Worm (Caenorhabditis elegans): ENCODE data around the gene Y62H9A.16.

The Y62H9A.16 gene

DNA sequence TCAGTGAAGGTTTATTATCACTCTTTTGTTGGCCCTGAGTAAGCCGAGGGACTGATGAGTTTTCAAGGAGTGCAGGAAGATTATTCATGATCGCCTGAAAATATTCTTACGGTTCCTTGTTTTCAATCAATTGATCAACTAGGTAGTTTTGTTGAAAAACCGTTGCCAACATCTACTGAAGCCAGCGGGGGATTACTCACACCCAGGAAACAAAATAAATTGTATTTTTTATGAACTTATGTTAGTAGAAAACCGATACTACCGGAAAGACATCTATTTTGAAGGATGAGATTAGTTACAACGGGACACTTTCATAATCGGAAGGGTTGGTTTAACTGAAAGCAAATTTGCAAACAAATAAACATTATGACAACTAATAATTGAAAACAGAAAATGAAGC, 40.0 kb upstream of the Y62H9A.16 start, which contains the start of gene Y62H9A.2:
TSS of gene Y62H9A.2 (minus strand) at position 101 of the 400 bp plus-strand sequence.
- TF ChIP-seq fkh-10 (GFP tag; optimal IDR thresholded peaks at IDR 0.05): no peak
- TF ChIP-seq npax-4 (tag; optimal IDR thresholded peaks at IDR 0.05): no peak
- no peak for TF ChIP-seq ama-1 (optimal IDR thresholded peaks at IDR 0.05)
- no peak for TF ChIP-seq sox-4 (tag; optimal IDR thresholded peaks at IDR 0.05)
- no peak for TF ChIP-seq odd-2 (tag; optimal IDR thresholded peaks at IDR 0.05)
- TF ChIP-seq rnt-1 (tag; optimal IDR thresholded peaks at IDR 0.05): no peak

DNA sequence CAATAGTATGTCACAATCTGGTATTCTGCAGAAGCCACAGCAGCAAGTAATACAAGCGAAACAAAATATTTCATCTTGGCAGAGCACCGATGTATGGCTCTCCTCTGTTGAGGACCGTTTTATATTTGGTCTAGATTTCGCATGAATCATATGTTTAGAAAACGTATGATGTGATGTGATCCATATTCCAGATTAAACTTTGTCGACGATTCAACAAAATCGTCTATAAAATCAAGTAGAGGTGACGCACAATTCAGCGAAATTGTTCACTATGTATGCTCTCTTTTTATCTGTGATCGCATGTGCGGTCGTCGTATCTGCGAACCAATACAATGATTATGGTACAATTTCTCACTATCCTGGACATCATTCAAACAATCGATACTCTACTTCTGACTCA, 38.2 kb upstream of the Y62H9A.16 start, which contains the start of the genes Y62H9A.3 and Y62H9A.4:
TSS of gene Y62H9A.3 (minus strand) at position 101 of the 400 bp plus-strand sequence.
TSS of gene Y62H9A.4 (plus strand) at position 256 of the 400 bp plus-strand sequence.
- TF ChIP-seq ceh-30 (tag; optimal IDR thresholded peaks at IDR 0.05): no peak
- TF ChIP-seq tbx-2 (tag; optimal IDR thresholded peaks at IDR 0.05): no peak
- no peak for TF ChIP-seq pros-1 (tag; optimal IDR thresholded peaks at IDR 0.05)

DNA sequence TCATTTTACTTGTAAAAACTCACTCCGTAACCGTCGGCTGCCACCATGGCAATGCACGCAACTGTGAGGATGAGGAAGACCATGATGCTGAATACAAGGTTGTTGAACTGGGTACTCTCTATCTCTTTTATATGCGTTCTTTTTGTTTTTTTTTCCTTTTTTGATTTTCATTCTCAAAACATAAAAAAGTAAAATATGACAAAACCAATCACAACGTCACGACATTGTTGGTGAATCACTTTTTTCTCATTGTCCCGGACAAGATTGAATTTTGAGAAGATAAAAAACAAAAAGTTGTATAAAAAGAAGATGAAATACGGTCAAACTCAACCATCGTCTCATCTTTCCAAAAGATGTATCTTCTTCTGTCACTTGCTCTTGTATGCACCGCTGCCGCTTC, 35.3 kb upstream of the Y62H9A.16 start, which contains the start of the genes Y62H9A.5 and ule-5:
TSS of gene Y62H9A.5 (minus strand) at position 101 of the 400 bp plus-strand sequence.
TSS of gene ule-5 (plus strand) at position 328 of the 400 bp plus-strand sequence.
- TF ChIP-seq pros-1 (tag; optimal IDR thresholded peaks at IDR 0.05) (no peak), ceh-34 (tag; optimal IDR thresholded peaks at IDR 0.05) (no peak), nhr-11 (tag; optimal IDR thresholded peaks at IDR 0.05) (no peak), unc-3 (GFP tag; conservative IDR thresholded peaks at IDR 0.05) (no peak), unc-3 (tag; optimal IDR thresholded peaks at IDR 0.05) (no peak), pha-2 (tag; optimal IDR thresholded peaks at IDR 0.05) (no peak), hlh-15 (tag; optimal IDR thresholded peaks at IDR 0.05) (no peak), ceh-6 (GFP tag; optimal IDR thresholded peaks at IDR 0.05) (no peak), ahr-1 (tag; optimal IDR thresholded peaks at IDR 0.05) (no peak), elt-4 (tag; optimal IDR thresholded peaks at IDR 0.05) (no peak), ceh-48 (tag; optimal IDR thresholded peaks at IDR 0.05) (no peak), npax-4 (tag; optimal IDR thresholded peaks at IDR 0.05) (no peak), gmeb-2 (tag; optimal IDR thresholded peaks at IDR 0.05) (no peak)

DNA sequence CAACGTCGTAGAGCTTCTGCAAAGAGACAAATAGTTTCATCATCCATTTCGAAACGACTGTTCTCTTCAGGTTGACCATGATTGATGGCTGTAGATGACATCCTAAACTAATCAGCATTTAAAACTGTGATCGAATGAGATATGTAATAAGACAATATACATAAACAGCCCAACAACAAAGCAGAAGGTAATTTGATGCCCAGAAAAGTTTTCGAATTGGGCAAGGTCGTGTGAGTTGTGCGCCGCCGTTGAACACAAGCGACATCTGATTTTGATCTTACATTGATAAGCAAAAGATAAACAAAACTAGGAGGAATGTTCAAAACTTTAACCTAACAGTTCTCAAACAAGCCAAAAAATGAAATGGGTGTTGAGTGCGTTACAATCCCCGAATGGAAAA, 32.5 kb upstream of the Y62H9A.16 start, which contains the start of gene Y62H9A.7:
TSS of gene Y62H9A.7 (minus strand) at position 101 of the 400 bp plus-strand sequence.
- TF ChIP-seq pros-1 (tag; optimal IDR thresholded peaks at IDR 0.05) (no peak), elt-2 (tag; optimal IDR thresholded peaks at IDR 0.05) (no peak), ama-1 (optimal IDR thresholded peaks at IDR 0.05) (no peak), ttx-3 (tag; optimal IDR thresholded peaks at IDR 0.05) (no peak), ceh-45 (GFP tag; IDR thresholded peaks at IDR 0.05) (no peak), ceh-2 (tag; optimal IDR thresholded peaks at IDR 0.05) (no peak), pag-3 (tag; optimal IDR thresholded peaks at IDR 0.05; ENCODE audit: borderline replicate concordance) (no peak), fax-1 (tag; optimal IDR thresholded peaks at IDR 0.05) (no peak), npax-4 (tag; optimal IDR thresholded peaks at IDR 0.05) (no peak), unc-3 (GFP tag; conservative IDR thresholded peaks at IDR 0.05) (no peak), unc-3 (tag; optimal IDR thresholded peaks at IDR 0.05) (no peak), unc-55 (GFP tag; optimal IDR thresholded peaks at IDR 0.05) (no peak), K02D7.2 (tag; optimal IDR thresholded peaks at IDR 0.05) (no peak), ceh-14 (tag; optimal IDR thresholded peaks at IDR 0.05) (no peak), nfya-1 (tag; optimal IDR thresholded peaks at IDR 0.05) (no peak), tbx-2 (tag; optimal IDR thresholded peaks at IDR 0.05) (no peak), sdc-2 (tag; optimal IDR thresholded peaks at IDR 0.05) (no peak), hlh-6 (tag; optimal IDR thresholded peaks at IDR 0.05) (no peak), pqm-1 (tag; optimal IDR thresholded peaks at IDR 0.05) (no peak), dve-1 (tag; optimal IDR thresholded peaks at IDR 0.05) (no peak)

DNA sequence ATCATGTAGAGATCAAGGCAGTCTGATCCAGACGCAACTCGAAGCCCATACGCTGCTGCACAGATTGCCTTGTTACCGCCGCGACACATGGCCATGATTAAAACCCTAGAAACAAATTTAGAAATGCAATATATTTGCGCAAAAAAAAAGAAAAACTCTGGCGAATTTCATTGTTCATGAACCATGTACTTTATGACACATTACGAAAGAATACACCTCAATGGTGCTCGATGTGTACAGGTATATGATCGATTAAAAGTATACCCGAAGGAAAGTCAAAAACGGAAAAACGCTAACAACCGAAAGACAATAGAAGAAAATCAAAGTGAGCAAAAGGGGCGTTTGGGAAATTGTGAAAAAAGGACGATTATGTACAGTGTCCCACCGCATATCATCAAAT, 25.8 kb upstream of the Y62H9A.16 start, which contains the start of gene Y62H9A.8:
TSS of gene Y62H9A.8 (minus strand) at position 101 of the 400 bp plus-strand sequence.
- TF ChIP-seq unc-86 (tag; optimal IDR thresholded peaks at IDR 0.05) (no peak), sox-2 (GFP tag; IDR thresholded peaks at IDR 0.05) (no peak), tbx-2 (tag; optimal IDR thresholded peaks at IDR 0.05) (no peak), C38D4.7 (GFP tag; optimal IDR thresholded peaks at IDR 0.05) (no peak), rnt-1 (tag; optimal IDR thresholded peaks at IDR 0.05) (no peak), T23F11.4 (GFP tag; optimal IDR thresholded peaks at IDR 0.05) (no peak), ceh-30 (tag; optimal IDR thresholded peaks at IDR 0.05) (no peak), ceh-45 (GFP tag; IDR thresholded peaks at IDR 0.05) (no peak), lim-6 (tag; optimal IDR thresholded peaks at IDR 0.05) (no peak), pag-3 (tag; optimal IDR thresholded peaks at IDR 0.05; ENCODE audit: borderline replicate concordance) (no peak)
